Worm (Caenorhabditis elegans) whole organism, L4/young adult: ENCODE results near the gene ZK488.5.

Experiments
- W03F9.2 ChIP-seq: fragments of 150-350 bp; optimal IDR thresholded peaks from 2 replicates; lab custom pipeline; 2014; ENCODE audit warnings: missing biosample characterization, missing genetic modification characterization
- dao-5 ChIP-seq: sonication (generic microtip); optimal IDR thresholded peaks from 2 replicates; lab custom pipeline; 2016; ENCODE audit warnings: missing genotype, missing genetic modification characterization, moderate library complexity, missing compliant biosample characterization
- him-1 ChIP-seq: sonication (generic microtip); optimal IDR thresholded peaks from 2 replicates; lab custom pipeline; 2016; ENCODE audit warnings: missing genotype, missing genetic modification reagents, missing genetic modification characterization, missing compliant biosample characterization

Gene ZK488.5

DNA sequence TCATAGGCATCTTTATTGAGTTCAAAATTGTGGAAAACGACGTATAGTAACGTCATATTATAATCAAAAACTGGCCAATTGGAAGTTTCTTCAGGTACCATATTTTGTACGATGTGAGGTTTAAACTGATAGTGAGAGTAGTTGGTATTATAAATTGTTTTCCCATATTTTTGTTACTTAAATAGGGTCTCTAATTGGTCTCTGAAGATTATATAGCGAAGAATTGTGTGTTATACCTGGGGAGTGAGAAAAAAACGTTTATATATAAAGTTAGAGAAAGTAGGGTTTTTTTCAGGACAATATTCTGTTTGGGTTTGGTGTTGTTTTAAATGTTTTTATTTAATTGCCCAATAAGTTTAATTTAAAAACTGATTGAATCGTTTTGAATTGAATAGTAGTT is 31.9 kb downstream of the ZK488.5 start, which contains the start of gene srt-17:
srt-17 (minus strand) TSS at position 101 of the 400 bp plus-strand sequence.
- TF ChIP-seq dao-5 (tag; lab: Kevin White, UChicago), result no peak
- TF ChIP-seq W03F9.2 (tag; lab: Kevin White, UChicago), result no peak
- TF ChIP-seq him-1 (tag; lab: Kevin White, UChicago), result no peak

DNA sequence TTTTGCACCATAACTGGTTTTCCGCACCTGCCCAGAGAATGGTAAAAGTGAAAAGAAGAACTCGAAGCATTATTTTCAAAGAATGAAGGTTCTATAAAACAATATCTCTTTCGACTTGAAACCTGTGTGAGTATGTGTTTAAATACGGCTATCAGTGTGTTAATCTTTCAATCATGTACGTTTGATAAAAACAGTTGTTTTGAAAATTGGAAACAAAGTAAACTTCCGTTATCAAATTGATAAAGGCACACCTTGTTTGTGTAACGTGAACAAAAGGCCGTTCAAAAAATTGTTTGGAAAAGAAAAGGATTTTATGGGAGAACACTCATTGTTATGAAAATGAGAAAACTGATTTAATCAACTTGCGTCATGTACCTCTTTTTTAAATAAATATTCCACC is 33.3 kb downstream of the ZK488.5 start, which contains the start of gene F48G7.7:
F48G7.7 (minus strand) TSS at position 101 of the 400 bp plus-strand sequence.
- no peak for TF ChIP-seq W03F9.2 (tag; lab: Kevin White, UChicago)

DNA sequence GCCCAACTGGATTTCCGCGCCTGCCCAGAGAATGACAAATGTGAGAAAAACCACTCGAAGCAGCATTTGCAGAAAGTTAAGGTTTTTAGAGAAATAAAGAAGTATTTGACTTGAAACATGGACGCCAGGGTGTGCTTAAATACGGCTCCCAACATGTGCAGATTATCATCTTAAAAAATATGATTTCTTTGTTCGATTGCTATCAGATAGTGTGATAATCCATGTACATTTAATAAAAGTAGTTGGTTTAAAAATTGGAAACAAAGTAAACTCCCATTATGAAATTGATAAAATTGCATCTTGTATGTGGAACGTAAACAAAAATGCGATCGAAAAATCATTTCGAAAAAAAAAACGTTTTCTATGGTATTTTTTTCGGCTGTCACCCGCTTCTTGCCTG is 34.5 kb downstream of the ZK488.5 start, which contains the start of gene F48G7.8:
F48G7.8 (minus strand) TSS at position 101 of the 400 bp plus-strand sequence.
- no peak for TF ChIP-seq W03F9.2 (tag; lab: Kevin White, UChicago)
- TF ChIP-seq dao-5 (tag; lab: Kevin White, UChicago), result no peak
- no peak for TF ChIP-seq him-1 (tag; lab: Kevin White, UChicago)

DNA sequence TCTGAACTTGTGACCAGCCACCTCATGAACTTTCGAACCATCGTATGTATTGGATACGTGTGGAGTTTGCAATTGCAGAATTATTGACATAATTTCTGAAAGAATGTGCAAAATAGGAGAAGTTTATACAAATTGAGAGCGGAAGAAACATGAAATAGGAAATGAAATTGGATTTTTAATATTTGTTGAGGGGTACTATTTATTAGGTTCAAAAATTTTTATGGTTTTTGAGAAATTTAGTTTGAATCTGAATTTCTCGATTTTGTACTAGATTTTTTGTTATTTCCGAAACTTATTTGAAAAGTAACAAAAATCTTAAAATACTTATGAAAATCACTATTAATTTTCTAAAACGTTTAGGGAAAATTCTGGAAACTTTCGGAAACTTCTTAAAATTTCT is 35.5 kb downstream of the ZK488.5 start, which contains the start of gene F48G7.9:
F48G7.9 (minus strand) TSS at position 101 of the 400 bp plus-strand sequence.
- TF ChIP-seq dao-5 (tag; lab: Kevin White, UChicago), result no peak
- no peak for TF ChIP-seq him-1 (tag; lab: Kevin White, UChicago)
- no peak for TF ChIP-seq W03F9.2 (tag; lab: Kevin White, UChicago)

DNA sequence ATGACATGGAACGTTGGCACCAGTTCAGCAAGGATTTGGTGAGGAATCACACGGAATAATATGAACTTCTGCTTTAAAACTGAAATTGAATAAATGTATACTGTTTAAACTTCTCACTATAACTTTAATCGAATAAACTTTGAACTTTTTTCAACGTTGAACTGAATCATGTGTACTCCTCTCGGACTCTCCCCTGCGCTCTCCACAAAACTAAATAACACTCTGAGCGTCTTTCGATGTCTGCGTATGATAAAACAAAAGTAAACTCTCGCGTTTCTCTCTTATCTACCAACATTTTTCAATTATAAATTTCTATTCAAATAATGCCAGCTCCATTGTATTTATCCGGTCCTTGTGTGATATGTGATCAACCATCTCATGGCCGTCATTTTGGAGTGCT is 38.8 kb downstream of the ZK488.5 start:
- TF ChIP-seq W03F9.2 (tag; lab: Kevin White, UChicago) (no peak), dao-5 (tag; lab: Kevin White, UChicago) (no peak), him-1 (tag; lab: Kevin White, UChicago) (no peak)

DNA sequence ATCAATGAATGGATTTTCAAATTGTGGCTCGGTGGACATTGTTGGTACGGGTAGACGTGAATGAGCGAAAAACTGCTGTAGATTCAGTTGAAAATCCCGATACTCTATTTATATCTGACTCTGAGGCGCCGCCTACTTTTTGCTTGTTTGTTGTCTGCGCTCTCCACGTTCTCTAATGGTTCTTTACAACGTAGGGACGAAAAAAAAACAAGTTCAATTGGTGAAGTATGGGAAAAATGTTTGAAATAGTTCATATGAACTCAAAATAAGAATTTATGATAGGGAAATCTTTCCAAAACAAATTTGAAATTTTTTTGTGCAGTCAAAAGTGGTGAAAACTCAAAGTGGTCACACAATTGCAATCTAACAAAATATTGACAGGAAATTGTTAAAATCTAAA is 41.8 kb downstream of the ZK488.5 start, which contains the start of gene F48G7.10:
F48G7.10 (minus strand) TSS at position 101 of the 400 bp plus-strand sequence.
- TF ChIP-seq dao-5 (tag; lab: Kevin White, UChicago) (no peak), W03F9.2 (tag; lab: Kevin White, UChicago) (no peak), him-1 (tag; lab: Kevin White, UChicago) (no peak)

DNA sequence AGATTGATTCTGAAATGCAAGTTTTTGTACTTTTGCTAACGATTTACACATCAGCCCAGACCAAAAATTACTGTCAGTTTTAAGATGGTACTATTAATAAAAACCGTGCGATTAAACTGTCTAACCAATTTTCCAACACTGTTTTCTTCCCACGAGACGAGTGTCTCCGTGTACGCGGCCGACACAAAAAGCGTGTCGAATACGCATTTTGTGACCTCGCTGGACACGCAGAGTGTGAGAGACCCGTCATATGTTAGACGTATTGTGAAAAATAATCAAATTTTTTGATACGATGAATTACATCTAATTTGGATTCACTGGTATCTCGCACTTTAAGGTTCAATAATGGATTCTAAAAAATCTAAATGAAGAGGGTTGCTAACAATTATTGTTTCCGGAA is 42.6 kb downstream of the ZK488.5 start:
- TF ChIP-seq dao-5 (tag; lab: Kevin White, UChicago) (no peak), W03F9.2 (tag; lab: Kevin White, UChicago) (no peak), him-1 (tag; lab: Kevin White, UChicago) (no peak)

DNA sequence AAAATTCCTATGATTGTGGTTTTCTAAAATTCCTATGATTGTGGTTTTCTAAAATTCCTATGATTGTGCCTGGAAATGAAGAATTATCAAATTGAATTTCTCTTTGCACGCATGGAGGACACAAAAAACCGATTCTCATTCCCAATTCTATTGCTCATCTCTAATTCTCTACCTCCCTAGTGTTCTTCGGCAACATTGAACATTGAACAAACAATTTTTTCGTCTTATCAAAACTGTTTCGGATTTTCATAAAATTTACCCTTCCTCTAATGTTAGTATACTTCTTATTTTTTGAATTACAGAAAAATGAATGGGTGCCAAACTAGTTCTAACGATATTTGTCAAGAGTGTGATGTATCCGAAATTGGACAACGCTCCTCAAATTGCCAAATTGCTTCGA is 43.2 kb downstream of the ZK488.5 start, which contains the start of gene pals-31:
pals-31 (plus strand) TSS at position 301 of the 400 bp plus-strand sequence.
- no peak for TF ChIP-seq him-1 (tag; lab: Kevin White, UChicago)
- TF ChIP-seq dao-5 (tag; lab: Kevin White, UChicago), result no peak
- TF ChIP-seq W03F9.2 (tag; lab: Kevin White, UChicago), result no peak

DNA sequence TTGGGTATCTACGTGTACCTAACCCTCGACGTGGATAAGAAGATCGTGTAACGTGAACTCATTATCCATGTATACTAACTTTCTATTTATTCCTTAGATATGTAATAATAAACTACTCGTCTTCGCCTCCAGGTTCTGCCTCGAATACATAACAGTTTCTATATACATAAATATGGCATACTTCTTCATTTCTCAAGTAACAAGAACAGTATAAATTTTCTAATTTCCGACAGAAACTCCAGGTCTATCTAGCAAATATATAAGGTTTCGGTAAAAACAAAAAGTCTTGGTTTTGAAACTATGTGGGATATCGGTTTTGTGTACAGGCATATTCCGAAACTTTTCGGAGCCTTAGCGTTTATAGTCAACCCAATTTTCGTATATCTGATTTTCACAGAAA is 45.3 kb downstream of the ZK488.5 start, which contains the start of gene srj-37:
srj-37 (plus strand) TSS at position 301 of the 400 bp plus-strand sequence.
- TF ChIP-seq dao-5 (tag; lab: Kevin White, UChicago), result no peak

DNA sequence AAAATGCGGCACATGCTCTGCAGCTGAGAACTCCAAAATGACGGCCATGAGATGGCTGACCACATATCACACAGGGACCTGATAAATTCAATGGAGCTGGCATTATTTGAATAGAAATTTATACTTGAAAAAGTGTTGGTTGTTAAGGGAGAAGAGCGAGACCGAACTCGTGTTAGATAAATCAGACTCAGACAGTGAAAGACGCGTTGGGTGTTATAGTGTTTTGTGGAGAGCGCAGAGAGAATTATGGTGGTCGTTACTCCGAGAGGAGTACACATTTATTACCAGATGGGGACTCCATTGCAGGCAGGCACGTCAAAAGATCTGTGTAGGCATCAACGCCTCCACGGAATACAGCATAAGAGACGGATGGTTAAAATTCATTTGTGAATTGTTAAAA is 49.7 kb downstream of the ZK488.5 start, which contains the start of gene nhr-190:
nhr-190 (minus strand) TSS at position 175 of the 400 bp plus-strand sequence.
- TF ChIP-seq dao-5 (tag; lab: Kevin White, UChicago), result no peak
- no peak for TF ChIP-seq him-1 (tag; lab: Kevin White, UChicago)
